Worm (Caenorhabditis elegans): Measurements from ENCODE around the gene rpn-3.

rpn-3 gene

DNA sequence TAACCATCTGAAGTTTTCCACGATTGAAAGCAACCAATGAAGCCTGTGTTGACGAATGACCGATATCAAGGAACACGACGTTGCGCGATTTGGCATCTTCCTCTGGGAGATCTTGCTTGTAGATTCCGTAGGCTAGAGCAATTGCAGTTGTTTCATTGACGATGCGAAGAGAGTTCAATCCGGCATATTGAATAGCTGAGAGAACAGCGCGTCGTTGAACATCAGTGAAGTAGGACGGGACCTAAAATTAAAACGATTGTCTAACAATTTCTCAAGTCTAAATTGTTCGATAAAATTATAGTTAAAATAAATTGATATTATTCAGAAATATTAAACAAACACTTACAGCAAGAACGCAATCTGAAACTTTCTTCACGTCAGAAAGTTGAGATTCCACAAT, 1.1 kb upstream of the rpn-3 start:
- TF ChIP-seq pha-4 (tag; optimal IDR thresholded peaks at IDR 0.05) (no peak), hlh-1 (tag; optimal IDR thresholded peaks at IDR 0.05) (no peak), M03D4.4 (tag; optimal IDR thresholded peaks at IDR 0.05) (no peak), ceh-83 (GFP tag; optimal IDR thresholded peaks at IDR 0.05) (no peak)

ce11 chrIII:8446534-8446933, 619 bp upstream of the rpn-3 start, which contains the start of gene hsp-110:
hsp-110 (minus strand) TSS chrIII:8446909.
- TF ChIP-seq unc-62 (GFP tag; optimal IDR thresholded peaks at IDR 0.05) (no peak), lin-32 (GFP tag; optimal IDR thresholded peaks at IDR 0.05) (no peak), sptf-1 (tag; optimal IDR thresholded peaks at IDR 0.05) (no peak), M03D4.4 (tag; optimal IDR thresholded peaks at IDR 0.05) (no peak), ceh-83 (GFP tag; optimal IDR thresholded peaks at IDR 0.05) (no peak), elt-1 (tag; optimal IDR thresholded peaks at IDR 0.05; ENCODE audit: borderline replicate concordance, insufficient read depth) (no peak), bed-3 (GFP tag; optimal IDR thresholded peaks at IDR 0.05) (no peak), mls-2 (tag; optimal IDR thresholded peaks at IDR 0.05) (no peak), snpc-4 (tag; optimal IDR thresholded peaks at IDR 0.05) (no peak), sem-2 (GFP tag; optimal IDR thresholded peaks at IDR 0.05) (no peak), drap-1 (GFP tag; optimal IDR thresholded peaks at IDR 0.05) (no peak), pha-4 (tag; optimal IDR thresholded peaks at IDR 0.05) (no peak), nhr-12 (tag; optimal IDR thresholded peaks at IDR 0.05) (no peak), mep-1 (tag; optimal IDR thresholded peaks at IDR 0.05) (no peak), ceh-39 (tag; optimal IDR thresholded peaks at IDR 0.05) (no peak), ceh-43 (GFP tag; optimal IDR thresholded peaks at IDR 0.05) (no peak), ham-2 (GFP tag; optimal IDR thresholded peaks at IDR 0.05) (no peak)

DNA sequence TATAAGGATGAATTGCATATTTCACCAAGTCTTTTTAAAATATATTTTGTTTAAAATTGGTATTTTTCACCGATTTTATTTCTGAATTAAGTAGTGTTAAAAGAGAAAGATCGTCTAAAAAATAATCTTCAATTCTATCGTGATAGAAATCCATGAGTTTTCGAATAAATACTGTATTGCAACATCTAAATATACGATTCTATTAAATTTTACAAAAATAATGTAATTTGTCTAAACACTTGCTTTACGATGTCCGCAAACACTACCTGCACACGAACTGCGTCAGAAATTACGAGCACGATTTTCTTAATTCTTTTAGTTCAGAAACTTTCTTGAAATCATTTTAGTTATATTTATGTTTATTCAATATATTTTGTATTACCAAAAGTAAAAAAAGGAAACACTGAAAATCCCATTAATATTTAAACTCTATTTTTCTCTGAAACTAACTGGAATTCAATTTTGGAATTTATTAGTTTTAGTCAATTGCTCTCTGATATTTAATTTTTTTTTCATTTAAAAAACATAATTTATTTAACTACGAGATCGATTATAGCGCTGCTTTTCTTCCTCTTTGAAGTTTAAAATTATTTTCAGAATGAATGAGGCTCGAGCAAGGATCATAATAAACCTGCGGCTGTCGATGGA, 2.1 kb downstream of the rpn-3 start, which contains the start of gene mrpl-32:
Gene mrpl-32 (plus strand): TSS at position 598 of the 648 bp plus-strand sequence.
- TF ChIP-seq nhr-12 (tag; optimal IDR thresholded peaks at IDR 0.05) (no peak), ces-1 (GFP tag; optimal IDR thresholded peaks at IDR 0.05) (no peak), zip-8 (tag; optimal IDR thresholded peaks at IDR 0.05) (no peak), cnd-1 (tag; optimal IDR thresholded peaks at IDR 0.05) (no peak), ham-2 (GFP tag; optimal IDR thresholded peaks at IDR 0.05) (no peak), nhr-76 (tag; optimal IDR thresholded peaks at IDR 0.05) (no peak), lin-32 (GFP tag; optimal IDR thresholded peaks at IDR 0.05) (no peak), elt-3 (tag; optimal IDR thresholded peaks at IDR 0.05) (no peak), tbx-8 (GFP tag; optimal IDR thresholded peaks at IDR 0.05) (no peak)

ce11 chrIII:8450494-8450893, 3.3 kb downstream of the rpn-3 start:
- TF ChIP-seq snpc-4 (tag; optimal IDR thresholded peaks at IDR 0.05): no peak
- TF ChIP-seq M03D4.4 (tag; optimal IDR thresholded peaks at IDR 0.05): no peak
- no peak for TF ChIP-seq nhr-28 (tag; optimal IDR thresholded peaks at IDR 0.05)
- TF ChIP-seq pha-4 (tag; optimal IDR thresholded peaks at IDR 0.05): no peak
- TF ChIP-seq elt-1 (tag; optimal IDR thresholded peaks at IDR 0.05; ENCODE audit: borderline replicate concordance, insufficient read depth): no peak
- no peak for TF ChIP-seq ceh-39 (tag; optimal IDR thresholded peaks at IDR 0.05)
- TF ChIP-seq mls-2 (tag; optimal IDR thresholded peaks at IDR 0.05): no peak
- TF ChIP-seq flh-1 (GFP tag; optimal IDR thresholded peaks at IDR 0.05): no peak
- no peak for TF ChIP-seq ces-1 (GFP tag; optimal IDR thresholded peaks at IDR 0.05)
- no peak for TF ChIP-seq cnd-1 (tag; optimal IDR thresholded peaks at IDR 0.05)
- no peak for TF ChIP-seq ztf-11 (tag; optimal IDR thresholded peaks at IDR 0.05)
- TF ChIP-seq nhr-2 (tag; optimal IDR thresholded peaks at IDR 0.05): no peak
- no peak for TF ChIP-seq unc-62 (GFP tag; optimal IDR thresholded peaks at IDR 0.05)
- no peak for TF ChIP-seq hlh-1 (tag; optimal IDR thresholded peaks at IDR 0.05)
- TF ChIP-seq drap-1 (GFP tag; optimal IDR thresholded peaks at IDR 0.05): no peak
- TF ChIP-seq lin-13 (tag; optimal IDR thresholded peaks at IDR 0.05): no peak
- TF ChIP-seq blmp-1 (tag; optimal IDR thresholded peaks at IDR 0.05): no peak
- TF ChIP-seq lin-32 (GFP tag; optimal IDR thresholded peaks at IDR 0.05): no peak
- TF ChIP-seq tbx-8 (GFP tag; optimal IDR thresholded peaks at IDR 0.05): no peak

DNA sequence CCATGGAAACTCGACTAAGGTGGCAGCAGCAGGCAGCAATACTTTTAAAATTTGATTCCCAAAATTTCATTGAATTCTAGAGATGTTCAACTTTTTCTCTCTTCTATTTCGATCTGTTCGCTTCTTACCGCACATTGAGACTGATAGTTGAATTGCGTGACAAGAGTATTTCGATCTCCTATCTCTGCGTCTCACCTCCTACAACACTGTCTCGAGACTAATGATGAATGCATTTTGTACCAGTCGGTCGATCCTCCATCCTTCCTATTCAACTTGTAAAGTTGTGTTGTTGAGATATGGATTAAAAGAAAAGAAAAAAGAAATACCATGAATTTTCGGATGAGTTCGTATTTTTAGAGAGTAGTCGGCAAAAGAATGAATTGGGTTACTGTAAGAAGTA, 4.0 kb downstream of the rpn-3 start:
- TF ChIP-seq ceh-83 (GFP tag; optimal IDR thresholded peaks at IDR 0.05): no peak
- TF ChIP-seq nhr-28 (tag; optimal IDR thresholded peaks at IDR 0.05): no peak
- no peak for TF ChIP-seq unc-39 (tag; optimal IDR thresholded peaks at IDR 0.05)
- no peak for TF ChIP-seq ztf-11 (tag; optimal IDR thresholded peaks at IDR 0.05)
- no peak for TF ChIP-seq mab-5 (tag; optimal IDR thresholded peaks at IDR 0.05)
- no peak for TF ChIP-seq lin-13 (tag; optimal IDR thresholded peaks at IDR 0.05)
- TF ChIP-seq hlh-1 (tag; optimal IDR thresholded peaks at IDR 0.05): no peak
- no peak for TF ChIP-seq snpc-4 (tag; optimal IDR thresholded peaks at IDR 0.05)
- TF ChIP-seq ceh-39 (tag; optimal IDR thresholded peaks at IDR 0.05): no peak
- no peak for TF ChIP-seq tbx-8 (GFP tag; optimal IDR thresholded peaks at IDR 0.05)
- no peak for TF ChIP-seq elt-3 (tag; optimal IDR thresholded peaks at IDR 0.05)
- TF ChIP-seq sem-2 (GFP tag; optimal IDR thresholded peaks at IDR 0.05): no peak
